Fruit fly (Drosophila melanogaster) whole organism, adult: Measurements from ENCODE around the gene CG17065.
"Not testable (repeated sequence)": the region's sequence is repeated elsewhere in the genome, so short reads cannot be mapped to it uniquely, and the experiment has no call there.

Experiments used
- CG11617 ChIP-seq: fragments of 200-800 bp; sonication (Bioruptor generic); optimal IDR thresholded peaks from 2 replicates; lab custom pipeline; 2017; ENCODE audit warnings: mild to moderate bottlenecking, missing biosample characterization, missing genetic modification reagents, missing genetic modification characterization
- CG5204 ChIP-seq: fragments of 200-800 bp; sonication (Bioruptor generic); optimal IDR thresholded peaks from 2 replicates; lab custom pipeline; 2016; ENCODE audit warnings: missing biosample characterization, missing genetic modification characterization
- CG7045 ChIP-seq: fragments of 200-800 bp; sonication (Bioruptor generic); optimal IDR thresholded peaks from 2 replicates; lab custom pipeline; 2017; ENCODE audit warnings: missing biosample characterization, mild to moderate bottlenecking, missing genetic modification characterization
- Clk ChIP-seq: fragments of 200-800 bp; sonication (Bioruptor generic); optimal IDR thresholded peaks from 2 replicates; lab custom pipeline; 2017; ENCODE audit warnings: missing biosample characterization, missing genetic modification characterization
- Hr96 ChIP-seq: fragments of 200-800 bp; sonication (Bioruptor generic); optimal IDR thresholded peaks from 2 replicates; lab custom pipeline; 2016; ENCODE audit warnings: missing biosample characterization, missing genetic modification characterization
- bab1 ChIP-seq: fragments of 200-800 bp; sonication (Bioruptor generic); optimal IDR thresholded peaks from 3 replicates; lab custom pipeline; 2019; ENCODE audit warnings: missing biosample characterization, mild to moderate bottlenecking, missing genetic modification characterization, moderate library complexity
- cic ChIP-seq: fragments of 200-800 bp; sonication (Bioruptor generic); optimal IDR thresholded peaks from 2 replicates; lab custom pipeline; 2017; ENCODE audit warnings: missing biosample characterization, mild to moderate bottlenecking, missing genetic modification characterization, moderate library complexity
- cnc ChIP-seq, 2 experiments: fragments of >200 bp; optimal IDR thresholded peaks; 2 replicates each; lab custom pipeline; 2017
- kay ChIP-seq: fragments of 200-800 bp; sonication (Bioruptor generic); peaks from one replicate; lab custom pipeline; 2016; ENCODE audit warnings: missing biosample characterization, missing genetic modification characterization, borderline replicate concordance
- tj ChIP-seq: fragments of 200-800 bp; sonication (Bioruptor generic); optimal IDR thresholded peaks from 3 replicates; lab custom pipeline; 2017; ENCODE audit warnings: missing biosample characterization, mild to moderate bottlenecking, missing genetic modification characterization, moderate library complexity

DNA sequence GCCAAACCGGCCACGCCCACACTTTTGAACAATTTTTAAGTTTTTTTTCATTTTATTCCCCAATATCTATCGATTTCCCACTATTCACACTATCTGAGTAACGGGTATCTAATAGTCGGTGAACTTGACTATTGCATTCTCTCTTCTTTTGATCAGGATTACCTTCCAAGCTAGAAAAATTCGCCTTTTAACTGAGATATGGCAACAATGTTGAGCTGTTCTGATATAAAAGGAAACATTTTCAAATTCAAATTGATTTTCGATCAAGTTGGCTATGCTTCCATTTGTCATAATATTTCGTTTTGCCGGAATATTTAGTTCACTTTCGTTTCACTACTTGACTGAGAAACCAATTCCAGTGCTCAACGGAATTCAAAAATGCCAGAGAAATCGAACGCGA is 1.9 kb upstream of the CG17065 start, which contains the start of gene CG42577:
- TF ChIP-seq cic (GFP tag; lab: Kevin White, UChicago); kay (GFP tag; lab: Kevin White, UChicago); bab1 (GFP tag; lab: Kevin White, UChicago); cnc (optimal IDR thresholded peaks at IDR 0.05; lab: Kevin White, UChicago); CG11617 (GFP tag; lab: Kevin White, UChicago); Clk (GFP tag; lab: Kevin White, UChicago); CG7045 (GFP tag; lab: Kevin White, UChicago); CG5204 (GFP tag; lab: Kevin White, UChicago); tj; Hr96: not testable (repeated sequence)
